Fruit fly (Drosophila melanogaster) whole organism, embryonic: ENCODE results near the gene CG42823.

ENCODE experiments used
- ATbp ChIP-seq: fragments of 200-800 bp; sonication (Bioruptor generic); optimal IDR thresholded peaks from 2 replicates; lab custom pipeline; 2017; ENCODE audit warnings: missing biosample characterization, mild to moderate bottlenecking, missing genetic modification characterization, missing genetic modification reagents
- Ada2b ChIP-seq: fragments of 200-800 bp; sonication (Bioruptor generic); IDR thresholded peaks from 2 replicates; pipeline ENCODE4 v1.3.6; 2022; ENCODE audit warnings: missing biosample characterization, missing genetic modification characterization
- Awh ChIP-seq: fragments of 200-800 bp; sonication (Bioruptor generic); IDR thresholded peaks from 2 replicates; pipeline ENCODE4, ENCODE4 v1.3.6; 2022; ENCODE audit warnings: missing biosample characterization, missing genetic modification characterization
- CG10565 ChIP-seq: fragments of 200-800 bp; sonication (Bioruptor generic); optimal IDR thresholded peaks from 3 replicates; lab custom pipeline; 2016; ENCODE audit warnings: missing biosample characterization, mild to moderate bottlenecking, missing genetic modification characterization
- CG10979 ChIP-seq: fragments of 200-800 bp; sonication (Bioruptor generic); optimal IDR thresholded peaks from 2 replicates; lab custom pipeline; 2018; ENCODE audit warnings: missing biosample characterization, mild to moderate bottlenecking, missing genetic modification characterization, moderate library complexity
- CG13123 ChIP-seq: fragments of 200-800 bp; sonication (Bioruptor generic); optimal IDR thresholded peaks from 2 replicates; lab custom pipeline; 2016; ENCODE audit warnings: missing biosample characterization, missing genetic modification characterization
- CG15011 ChIP-seq: fragments of 200-800 bp; sonication (Bioruptor generic); optimal IDR thresholded peaks from 3 replicates; lab custom pipeline; 2018; ENCODE audit warnings: missing biosample characterization, mild to moderate bottlenecking, missing genetic modification characterization
- CG17802 ChIP-seq: fragments of 200-800 bp; sonication (Bioruptor generic); optimal IDR thresholded peaks from 2 replicates; lab custom pipeline; 2018; ENCODE audit warnings: missing biosample characterization, mild to moderate bottlenecking, missing genetic modification characterization, moderate library complexity
- CG18262 ChIP-seq: fragments of 200-800 bp; optimal IDR thresholded peaks from 3 replicates; lab custom pipeline; 2019; ENCODE audit warnings: missing biosample characterization, mild to moderate bottlenecking, missing genetic modification characterization, moderate library complexity
- CG2202 ChIP-seq: fragments of 200-800 bp; sonication (Bioruptor generic); optimal IDR thresholded peaks from 2 replicates; lab custom pipeline; 2018; ENCODE audit warnings: missing biosample characterization, mild to moderate bottlenecking, missing genetic modification characterization
- CG3065 ChIP-seq: fragments of 200-800 bp; sonication (Bioruptor generic); optimal IDR thresholded peaks from 2 replicates; lab custom pipeline; 2016; ENCODE audit warnings: missing biosample characterization, missing genetic modification characterization
- CG34376 ChIP-seq: fragments of 200-800 bp; sonication (Bioruptor generic); optimal IDR thresholded peaks from 2 replicates; lab custom pipeline; 2018; ENCODE audit warnings: missing biosample characterization, mild to moderate bottlenecking, missing genetic modification characterization
- CG6813 ChIP-seq: fragments of 200-800 bp; sonication (Bioruptor generic); optimal IDR thresholded peaks from 2 replicates; lab custom pipeline; 2017; ENCODE audit warnings: missing biosample characterization, missing genetic modification characterization, mild to moderate bottlenecking, moderate library complexity, missing genetic modification reagents
- CG7745 ChIP-seq: fragments of 200-800 bp; sonication (Bioruptor generic); optimal IDR thresholded peaks from 2 replicates; lab custom pipeline; 2018; ENCODE audit warnings: missing biosample characterization, mild to moderate bottlenecking, missing genetic modification characterization, moderate library complexity
- CG8944 ChIP-seq: fragments of 200-800 bp; sonication (Bioruptor generic); optimal IDR thresholded peaks from 3 replicates; lab custom pipeline; 2016; ENCODE audit warnings: missing biosample characterization, missing genetic modification characterization
- CG9437 ChIP-seq: fragments of 200-800 bp; sonication (Bioruptor generic); optimal IDR thresholded peaks from 2 replicates; lab custom pipeline; 2018; ENCODE audit warnings: missing biosample characterization, mild to moderate bottlenecking, missing genetic modification characterization
- Camta ChIP-seq: fragments of 200-800 bp; sonication (Bioruptor generic); optimal IDR thresholded peaks from 2 replicates; lab custom pipeline; 2016; ENCODE audit warnings: missing biosample characterization, missing genetic modification characterization
- Dek ChIP-seq: fragments of 200-800 bp; sonication (Bioruptor generic); optimal IDR thresholded peaks from 3 replicates; lab custom pipeline; 2019; ENCODE audit warnings: missing biosample characterization, mild to moderate bottlenecking, missing genetic modification characterization, moderate library complexity
- E2f2 ChIP-seq: fragments of 200-800 bp; sonication (Bioruptor generic); IDR thresholded peaks from 2 replicates; pipeline ENCODE4 v1.3.6; 2022; ENCODE audit warnings: missing biosample characterization, missing genetic modification characterization
- ERR ChIP-seq: fragments of 200-800 bp; sonication (Bioruptor generic); optimal IDR thresholded peaks from 2 replicates; lab custom pipeline; 2016; ENCODE audit warnings: missing biosample characterization, missing genetic modification characterization
- HLH3B ChIP-seq: fragments of 200-800 bp; sonication (Bioruptor generic); IDR thresholded peaks from 2 replicates; pipeline ENCODE4 v1.3.6; 2022; ENCODE audit warnings: missing biosample characterization, missing genetic modification characterization
- HLHmδ ChIP-seq: fragments of 200-800 bp; sonication (Bioruptor generic); optimal IDR thresholded peaks from 2 replicates; lab custom pipeline; 2018; ENCODE audit warnings: missing biosample characterization, mild to moderate bottlenecking, missing genetic modification characterization, moderate library complexity
- Hmr ChIP-seq: fragments of 200-800 bp; sonication (Bioruptor generic); optimal IDR thresholded peaks from 3 replicates; lab custom pipeline; 2017; ENCODE audit warnings: mild to moderate bottlenecking, missing biosample characterization, missing genetic modification reagents, missing genetic modification characterization
- Hmx ChIP-seq: fragments of 200-800 bp; sonication (Bioruptor generic); optimal IDR thresholded peaks from 2 replicates; lab custom pipeline; 2016; ENCODE audit warnings: missing biosample characterization, missing genetic modification characterization
- MTF-1 ChIP-seq: fragments of 200-800 bp; sonication (Bioruptor generic); optimal IDR thresholded peaks from 2 replicates; lab custom pipeline; 2018; ENCODE audit warnings: missing biosample characterization, mild to moderate bottlenecking, missing genetic modification characterization, borderline replicate concordance
- Mes4 ChIP-seq: fragments of 200-800 bp; sonication (Bioruptor generic); optimal IDR thresholded peaks from 2 replicates; lab custom pipeline; 2016; ENCODE audit warnings: missing biosample characterization, missing genetic modification characterization
- Rx ChIP-seq: fragments of 200-800 bp; sonication (Bioruptor generic); IDR thresholded peaks from 2 replicates; pipeline ENCODE4 v1.3.6; 2022; ENCODE audit warnings: missing biosample characterization, missing genetic modification characterization
- Sin3A ChIP-seq: fragments of >200 bp; optimal IDR thresholded peaks from 2 replicates; lab custom pipeline; 2018
- Stat92E ChIP-seq, 3 experiments: fragments of >200 bp in 2 of 3; fragments of 200-800 bp in 1 of 3; sonication (Bioruptor generic) in 1 of 3; optimal IDR thresholded peaks; 2 replicates each; lab custom pipeline; 2017 to 2019; ENCODE audit warnings: missing biosample characterization in 3 of 3, missing genetic modification characterization in 3 of 3, mild to moderate bottlenecking in 1 of 3, moderate library complexity in 1 of 3
- Xbp1 ChIP-seq: fragments of 200-800 bp; sonication (Bioruptor generic); optimal IDR thresholded peaks from 3 replicates; lab custom pipeline; 2016; ENCODE audit warnings: missing biosample characterization, mild to moderate bottlenecking, missing genetic modification characterization
- ab ChIP-seq: fragments of 200-800 bp; sonication (Bioruptor generic); optimal IDR thresholded peaks from 2 replicates; lab custom pipeline; 2016; ENCODE audit warnings: missing biosample characterization, missing genetic modification characterization
- ac ChIP-seq: fragments of 200-800 bp; sonication (Bioruptor generic); optimal IDR thresholded peaks from 3 replicates; lab custom pipeline; 2017; ENCODE audit warnings: missing biosample characterization, mild to moderate bottlenecking, missing genetic modification characterization
- aop ChIP-seq: fragments of 200-800 bp; sonication (Bioruptor generic); IDR thresholded peaks from 2 replicates; pipeline ENCODE4 v1.3.6; 2022; ENCODE audit warnings: missing biosample characterization, missing genetic modification characterization
- bcd ChIP-seq: fragments of 200-800 bp; sonication (Bioruptor generic); optimal IDR thresholded peaks from 2 replicates; lab custom pipeline; 2017; ENCODE audit warnings: missing biosample characterization, mild to moderate bottlenecking, missing genetic modification characterization
- ci ChIP-seq: fragments of 200-800 bp; sonication (Bioruptor generic); IDR thresholded peaks from 3 replicates; pipeline ENCODE4 v1.3.6; 2022; ENCODE audit warnings: missing biosample characterization, missing genetic modification characterization
- corto ChIP-seq: fragments of 200-800 bp; sonication (Bioruptor generic); optimal IDR thresholded peaks from 2 replicates; lab custom pipeline; 2016; ENCODE audit warnings: missing biosample characterization, mild to moderate bottlenecking, missing genetic modification characterization, moderate library complexity
- exex ChIP-seq: fragments of 200-800 bp; sonication (Bioruptor generic); optimal IDR thresholded peaks from 4 replicates; lab custom pipeline; 2018; ENCODE audit warnings: missing biosample characterization, mild to moderate bottlenecking, missing genetic modification characterization, moderate library complexity
- gfzf ChIP-seq: fragments of 200-800 bp; sonication (Bioruptor generic); optimal IDR thresholded peaks from 2 replicates; lab custom pipeline; 2016; ENCODE audit warnings: missing biosample characterization, mild to moderate bottlenecking, missing genetic modification characterization, moderate library complexity
- gro ChIP-seq: fragments of 200-800 bp; sonication (Bioruptor generic); optimal IDR thresholded peaks from 2 replicates; lab custom pipeline; 2016; ENCODE audit warnings: missing biosample characterization, missing genetic modification characterization
- ham ChIP-seq: fragments of 200-800 bp; sonication (Bioruptor generic); IDR thresholded peaks from 2 replicates; pipeline ENCODE4 v1.3.6; 2022; ENCODE audit warnings: missing biosample characterization, missing genetic modification characterization
- hbn ChIP-seq: fragments of 200-800 bp; sonication (Bioruptor generic); IDR thresholded peaks from 2 replicates; pipeline ENCODE4 v1.3.6; 2022; ENCODE audit warnings: missing biosample characterization, missing genetic modification characterization; ENCODE audit not compliant: partially characterized antibody
- hth ChIP-seq: fragments of >200 bp; optimal IDR thresholded peaks from 2 replicates; lab custom pipeline; 2017; ENCODE audit warnings: inconsistent platforms
- nmo ChIP-seq: fragments of 200-800 bp; sonication (Bioruptor generic); optimal IDR thresholded peaks from 2 replicates; lab custom pipeline; 2018; ENCODE audit warnings: missing biosample characterization, mild to moderate bottlenecking, missing genetic modification characterization, moderate library complexity
- odd ChIP-seq: fragments of 200-800 bp; sonication (Bioruptor generic); optimal IDR thresholded peaks from 2 replicates; lab custom pipeline; 2017; ENCODE audit warnings: missing biosample characterization, mild to moderate bottlenecking, missing genetic modification characterization
- org-1 ChIP-seq: fragments of 200-800 bp; sonication (Bioruptor generic); optimal IDR thresholded peaks from 2 replicates; lab custom pipeline; 2017; ENCODE audit warnings: missing biosample characterization, missing genetic modification characterization
- sqz ChIP-seq: fragments of 200-800 bp; sonication (Bioruptor generic); optimal IDR thresholded peaks from 3 replicates; lab custom pipeline; 2018; ENCODE audit warnings: missing biosample characterization, mild to moderate bottlenecking, missing genetic modification characterization
- tio ChIP-seq: fragments of 200-800 bp; sonication (Bioruptor generic); optimal IDR thresholded peaks from 2 replicates; lab custom pipeline; 2017; ENCODE audit warnings: missing biosample characterization, missing genetic modification characterization, inconsistent platforms
- trh ChIP-seq: fragments of 200-800 bp; sonication (Bioruptor generic); optimal IDR thresholded peaks from 2 replicates; lab custom pipeline; 2016; ENCODE audit warnings: missing biosample characterization, missing genetic modification characterization
- tx ChIP-seq: fragments of 200-800 bp; sonication (Bioruptor generic); optimal IDR thresholded peaks from 2 replicates; lab custom pipeline; 2016; ENCODE audit warnings: missing biosample characterization, missing genetic modification characterization
- wor ChIP-seq: fragments of 200-800 bp; sonication (Bioruptor generic); IDR thresholded peaks from 2 replicates; pipeline ENCODE4 v1.3.6; 2022; ENCODE audit warnings: missing biosample characterization, missing genetic modification characterization

The CG42823 gene

dm6 chr3R:17391313-17391845 lies 13.5 kb downstream of the CG42823 start, which contains the start of the genes Brf and sds22 (continued):
- TF ChIP-seq corto (peak; percentile 85), CG10565 (peak; percentile 88), trh (GFP tag; lab: Kevin White, UChicago) (peak; percentile 93), tio (peak; percentile 93), Xbp1 (peak; percentile 98), CG34376 (peak; percentile 93), CG10979 (tag; lab: Kevin White, UChicago) (peak; percentile 92), HLH3B (GFP tag; lab: Robert Waterston, UW) (peak; percentile 94), ab (GFP tag; lab: Kevin White, UChicago) (peak; percentile 89), bcd (GFP tag; lab: Kevin White, UChicago) (peak; percentile 95), nmo (GFP tag; lab: Kevin White, UChicago) (peak; percentile 98), Rx (GFP tag; lab: Robert Waterston, UW) (peak; percentile 84), ERR (GFP tag; lab: Kevin White, UChicago) (peak; percentile 89), hbn (GFP tag; lab: Robert Waterston, UW) (peak; percentile 72), Camta (GFP tag; lab: Kevin White, UChicago) (peak; percentile 92), sqz (GFP tag; lab: Kevin White, UChicago) (peak; percentile 87), MTF-1 (GFP tag; lab: Kevin White, UChicago) (peak; percentile 74), Dek (tag; lab: Kevin White, UChicago) (peak; percentile 93), CG6813 (GFP tag; lab: Kevin White, UChicago) (peak; percentile 81), gro (GFP tag; lab: Kevin White, UChicago) (peak; percentile 96), Hmx (peak; percentile 90), ci (GFP tag; lab: Robert Waterston, UW) (peak; percentile 88), CG2202 (tag; lab: Kevin White, UChicago) (peak; percentile 88), CG8944 (GFP tag; lab: Kevin White, UChicago) (peak; percentile 97), CG15011 (GFP tag; lab: Kevin White, UChicago) (peak; percentile 83), tx (GFP tag; lab: Kevin White, UChicago) (peak; percentile 94), odd (GFP tag; lab: Kevin White, UChicago) (peak; percentile 88), Awh (GFP tag; lab: Robert Waterston, UW) (peak; percentile 79; the same call in 1 of the 2 replicates), HLHmδ (GFP tag; lab: Kevin White, UChicago) (no peak), CG17802 (tag; lab: Kevin White, UChicago) (peak; percentile 81), ham (GFP tag; lab: Robert Waterston, UW) (peak; percentile 80), Hmr (GFP tag; lab: Kevin White, UChicago) (peak; percentile 94), E2f2 (peak; percentile 73), org-1 (peak; percentile 87), ac (GFP tag; lab: Kevin White, UChicago) (peak; percentile 55), CG7745 (tag; lab: Kevin White, UChicago) (no peak), hth (lab: Kevin White, UChicago) (no peak), Ada2b (GFP tag; lab: Robert Waterston, UW) (peak; percentile 89), aop (peak; percentile 60; the same call in 1 of the 2 replicates), Stat92E (GFP tag; optimal IDR thresholded peaks at IDR 0.05; lab: Kevin White, UChicago) (peak in 1 of 3 experiments; percentile 74), wor (GFP tag; lab: Robert Waterston, UW) (peak; percentile 83; the same call in 1 of the 2 replicates), Sin3A (lab: Kevin White, UChicago) (peak; percentile 39), CG13123 (GFP tag; lab: Kevin White, UChicago) (peak; percentile 94), exex (tag; lab: Kevin White, UChicago) (peak; percentile 84), ATbp (peak; percentile 69), gfzf (peak; percentile 34), CG3065 (GFP tag; lab: Kevin White, UChicago) (peak; percentile 93), CG9437 (GFP tag; lab: Kevin White, UChicago) (peak; percentile 88), Mes4 (peak; percentile 87), CG18262 (tag; lab: Kevin White, UChicago) (peak; percentile 94)
